Worm (Caenorhabditis elegans): ENCODE measurements around the gene srt-35.

DNA sequence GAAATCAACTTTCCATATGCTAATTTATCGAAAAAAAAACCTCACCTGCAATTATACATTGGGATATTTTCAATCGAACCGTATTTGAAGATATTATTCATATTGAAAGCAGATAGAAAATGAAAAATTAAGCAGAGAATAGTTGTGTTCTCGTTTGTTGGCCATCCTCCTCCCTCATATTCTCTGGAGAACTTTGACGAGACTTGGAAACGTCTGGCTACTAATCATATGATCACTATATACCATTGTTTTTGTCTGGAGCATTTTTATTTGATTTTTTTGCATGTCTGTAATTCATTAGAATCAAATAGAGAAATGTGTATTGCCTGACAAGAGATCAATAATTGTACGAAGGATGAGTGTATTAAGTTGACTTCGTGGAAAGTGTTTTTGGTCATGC lies at the start of gene srt-35:
- TF ChIP-seq D1046.2 (GFP tag; IDR thresholded peaks at IDR 0.05) (no peak), ceh-44 (GFP tag; IDR thresholded peaks at IDR 0.05) (no peak)

Data from whole organism, L4 larva.